Worm (Caenorhabditis elegans): Measurements from ENCODE around the gene math-45.

DNA sequence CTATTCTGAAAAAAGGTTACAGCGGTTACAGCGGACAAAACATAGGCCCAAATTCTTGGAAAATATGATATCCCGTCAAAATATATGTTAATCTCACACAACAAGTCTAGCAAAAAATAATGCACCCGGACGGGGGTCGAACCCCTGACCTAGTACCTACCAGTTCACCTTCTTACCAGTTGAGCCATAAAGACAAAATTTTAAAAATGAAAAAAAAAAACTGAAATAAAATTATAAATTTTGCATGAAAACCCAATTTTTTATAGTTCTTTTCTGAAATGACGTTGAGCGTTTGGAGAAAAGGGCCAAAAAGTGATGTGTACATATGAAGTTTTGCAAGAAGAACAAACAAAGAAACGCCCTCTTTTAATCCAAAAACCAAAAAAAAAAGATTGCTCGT is 34.8 kb downstream of the math-45 start:
- no peak for TF ChIP-seq ama-1 (optimal IDR thresholded peaks at IDR 0.05)
- TF ChIP-seq pes-1 (GFP tag; IDR thresholded peaks at IDR 0.05) = no peak
- no peak for TF ChIP-seq tbx-37 (GFP tag; conservative IDR thresholded peaks at IDR 0.05)
- no peak for TF ChIP-seq ceh-36 (tag; optimal IDR thresholded peaks at IDR 0.05)
- TF ChIP-seq hmg-4 (GFP tag; optimal IDR thresholded peaks at IDR 0.05) = no peak
- TF ChIP-seq sea-1 (GFP tag; conservative IDR thresholded peaks at IDR 0.05) = no peak
- no peak for TF ChIP-seq tbx-11 (GFP tag; IDR thresholded peaks at IDR 0.05)
- no peak for TF ChIP-seq flt-1 (GFP tag; IDR thresholded peaks at IDR 0.05)
